Fruit fly (Drosophila melanogaster): ENCODE data around the gene CG8036.

CG8036 gene

DNA sequence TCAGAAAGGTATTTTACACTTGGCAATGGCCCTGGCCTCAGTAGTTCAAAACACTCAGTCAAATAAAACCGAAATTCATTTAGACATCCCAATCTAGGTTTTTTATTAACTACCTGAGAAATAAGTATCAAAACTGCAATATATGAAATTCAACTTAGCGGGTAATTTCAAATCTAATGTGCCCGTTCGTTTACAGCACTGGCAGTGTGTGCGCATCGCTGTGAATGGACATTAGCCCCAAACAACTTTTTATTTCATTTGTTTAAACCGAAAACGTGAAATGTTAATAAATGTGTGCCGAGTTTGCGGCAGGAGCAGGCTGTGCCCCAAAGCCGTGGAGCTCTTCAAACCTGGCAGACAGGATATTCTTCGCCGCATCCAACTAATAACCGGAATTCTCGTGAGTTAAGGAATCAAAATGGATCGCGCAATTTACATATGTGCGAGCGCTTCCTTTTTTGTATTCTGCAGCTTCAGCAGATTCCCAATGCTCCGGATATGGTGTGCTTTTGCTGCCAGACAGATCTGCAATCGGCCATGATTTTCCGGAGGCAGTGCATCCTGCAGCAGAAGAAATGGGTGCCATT lies 55.4 kb downstream of the CG8036 start, which contains the start of gene nom (continued):
- TF ChIP-seq CG16813 (GFP tag; IDR thresholded peaks at IDR 0.05; ENCODE audit: partially characterized antibody) (no peak), insv (GFP tag; optimal IDR thresholded peaks at IDR 0.05) (peak in 1 of 2 experiments; percentile 7), abd-A (tag; optimal IDR thresholded peaks at IDR 0.05) (no peak), CG31224 (GFP tag; IDR thresholded peaks at IDR 0.05) (no peak), CG32772 (GFP tag; IDR thresholded peaks at IDR 0.05) (no peak), Med (GFP tag) (peak; percentile 67), H2.0 (GFP tag; IDR thresholded peaks at IDR 0.05) (no peak), phol (tag; optimal IDR thresholded peaks at IDR 0.05) (peak; percentile 35), Pdp1 (GFP tag; optimal IDR thresholded peaks at IDR 0.05) (peak in 1 of 2 experiments; percentile 49), CG12071 (GFP tag; optimal IDR thresholded peaks at IDR 0.05) (no peak), gfzf (GFP tag; optimal IDR thresholded peaks at IDR 0.05) (peak; percentile 17), CG3995 (GFP tag; optimal IDR thresholded peaks at IDR 0.05) (no peak), scrt (GFP tag; optimal IDR thresholded peaks at IDR 0.05) (no peak), CG11696 (GFP tag; IDR thresholded peaks at IDR 0.05) (no peak), p53 (GFP tag; optimal IDR thresholded peaks at IDR 0.05) (no peak), CG4617 (GFP tag; optimal IDR thresholded peaks at IDR 0.05; ENCODE audit: borderline replicate concordance) (peak; percentile 40), Dp (GFP tag; optimal IDR thresholded peaks at IDR 0.05) (peak; percentile 84), Rfx (GFP tag; IDR thresholded peaks at IDR 0.05) (peak; percentile 31; the same call in 1 of the 2 replicates), trh (GFP tag; optimal IDR thresholded peaks at IDR 0.05) (no peak), Sin3A (optimal IDR thresholded peaks at IDR 0.05) (peak; percentile 23), CG18011 (GFP tag; optimal IDR thresholded peaks at IDR 0.05) (peak; percentile 29), CG14860 (GFP tag; IDR thresholded peaks at IDR 0.05; ENCODE audit: partially characterized antibody) (0 out of 3 replicates have a peak, but pooled peaks have one; percentile 23), sisA (GFP tag; IDR thresholded peaks at IDR 0.05) (no peak), pho (GFP tag; optimal IDR thresholded peaks at IDR 0.05) (no peak), Atf3 (GFP tag; optimal IDR thresholded peaks at IDR 0.05) (no peak), CG8089 (GFP tag; optimal IDR thresholded peaks at IDR 0.05) (no peak), MESR4 (GFP tag; optimal IDR thresholded peaks at IDR 0.05) (peak; percentile 41), HmgZ (tag; optimal IDR thresholded peaks at IDR 0.05) (peak; percentile 11), CG12391 (tag; optimal IDR thresholded peaks at IDR 0.05) (no peak), MBD-R2 (GFP tag; IDR thresholded peaks at IDR 0.05) (peak; percentile 80), Myb (GFP tag; optimal IDR thresholded peaks at IDR 0.05) (peak; percentile 88), gsb-n (tag; optimal IDR thresholded peaks at IDR 0.05) (no peak), pzg (GFP tag; optimal IDR thresholded peaks at IDR 0.05) (peak; percentile 48), CG10565 (GFP tag; optimal IDR thresholded peaks at IDR 0.05) (no peak), ac (GFP tag; optimal IDR thresholded peaks at IDR 0.05) (no peak), CG9797 (GFP tag; optimal IDR thresholded peaks at IDR 0.05) (peak; percentile 55), ranshi (GFP tag; IDR thresholded peaks at IDR 0.05) (no peak), CG10267 (tag; optimal IDR thresholded peaks at IDR 0.05) (peak; percentile 89), CG11504 (tag; optimal IDR thresholded peaks at IDR 0.05) (no peak), CG3163 (GFP tag; optimal IDR thresholded peaks at IDR 0.05) (no peak), D19B (GFP tag; optimal IDR thresholded peaks at IDR 0.05) (no peak), CG17359 (tag; optimal IDR thresholded peaks at IDR 0.05) (no peak), E2f2 (GFP tag; IDR thresholded peaks at IDR 0.05) (peak; percentile 89)

Measured in whole organism, embryonic.